Fruit fly (Drosophila melanogaster) whole organism, embryonic: ENCODE data around the gene CG6847.

Source experiments
- Asciz ChIP-seq: fragments of 200-800 bp; sonication (Bioruptor generic); optimal IDR thresholded peaks from 2 replicates; lab custom pipeline; 2017; ENCODE audit warnings: missing biosample characterization, mild to moderate bottlenecking, missing genetic modification characterization, missing genetic modification reagents
- C15 ChIP-seq: fragments of 200-800 bp; sonication (Bioruptor generic); IDR thresholded peaks from 3 replicates; pipeline ENCODE4 v1.3.6; 2022; ENCODE audit warnings: missing biosample characterization, missing genetic modification characterization
- CG10654 ChIP-seq: fragments of 200-800 bp; sonication (Bioruptor generic); optimal IDR thresholded peaks from 2 replicates; lab custom pipeline; 2016; ENCODE audit warnings: missing biosample characterization, missing genetic modification characterization
- CG11398 ChIP-seq: fragments of 200-800 bp; sonication (Bioruptor generic); optimal IDR thresholded peaks from 2 replicates; lab custom pipeline; 2016; ENCODE audit warnings: missing biosample characterization, missing genetic modification characterization
- CG18011 ChIP-seq: fragments of 200-800 bp; sonication (Bioruptor generic); optimal IDR thresholded peaks from 2 replicates; lab custom pipeline; 2017; ENCODE audit warnings: missing biosample characterization, missing genetic modification characterization, mild to moderate bottlenecking, moderate library complexity, missing genotype
- CG2678 ChIP-seq: fragments of 200-800 bp; sonication (Bioruptor generic); optimal IDR thresholded peaks from 3 replicates; lab custom pipeline; 2019; ENCODE audit warnings: missing biosample characterization, mild to moderate bottlenecking, missing genetic modification characterization, moderate library complexity
- CG30403 ChIP-seq: fragments of 200-800 bp; sonication (Bioruptor generic); optimal IDR thresholded peaks from 3 replicates; lab custom pipeline; 2016; ENCODE audit warnings: missing biosample characterization, missing genetic modification characterization
- CG3065 ChIP-seq: fragments of 200-800 bp; sonication (Bioruptor generic); optimal IDR thresholded peaks from 2 replicates; lab custom pipeline; 2016; ENCODE audit warnings: missing biosample characterization, missing genetic modification characterization
- CG31224 ChIP-seq: fragments of 200-800 bp; sonication (Bioruptor generic); IDR thresholded peaks from 2 replicates; pipeline ENCODE4 v1.3.6; 2022; ENCODE audit warnings: missing biosample characterization, missing genetic modification characterization
- CG3163 ChIP-seq: fragments of 200-800 bp; sonication (Bioruptor generic); optimal IDR thresholded peaks from 3 replicates; lab custom pipeline; 2016; ENCODE audit warnings: missing biosample characterization, missing genetic modification characterization
- CG4404 ChIP-seq: fragments of 200-800 bp; sonication (Bioruptor generic); IDR thresholded peaks from 2 replicates; pipeline ENCODE4 v1.3.6; 2022; ENCODE audit warnings: missing biosample characterization, missing genetic modification characterization
- CG5953 ChIP-seq: fragments of 200-800 bp; sonication (Bioruptor generic); IDR thresholded peaks from 2 replicates; pipeline ENCODE4 v1.3.6; 2022; ENCODE audit warnings: missing biosample characterization, missing genetic modification characterization
- Chrac-16 ChIP-seq: fragments of 200-800 bp; sonication (Bioruptor generic); optimal IDR thresholded peaks from 3 replicates; lab custom pipeline; 2016; ENCODE audit warnings: missing biosample characterization, missing genetic modification characterization
- Fer3 ChIP-seq: fragments of 200-800 bp; sonication (Bioruptor generic); optimal IDR thresholded peaks from 2 replicates; lab custom pipeline; 2018; ENCODE audit warnings: missing biosample characterization, mild to moderate bottlenecking, missing genetic modification characterization, moderate library complexity
- Jarid2 ChIP-seq: fragments of 200-800 bp; sonication (Bioruptor generic); optimal IDR thresholded peaks from 3 replicates; lab custom pipeline; 2017; ENCODE audit warnings: mild to moderate bottlenecking, missing biosample characterization, missing genetic modification reagents, missing genetic modification characterization
- NC2α ChIP-seq: fragments of 200-800 bp; sonication (Bioruptor generic); optimal IDR thresholded peaks from 2 replicates; lab custom pipeline; 2016; ENCODE audit warnings: missing biosample characterization, missing genetic modification characterization
- Nf-YB ChIP-seq: fragments of 200-800 bp; sonication (Bioruptor generic); optimal IDR thresholded peaks from 3 replicates; lab custom pipeline; 2019; ENCODE audit warnings: missing biosample characterization, mild to moderate bottlenecking, missing genetic modification characterization, moderate library complexity
- Rfx ChIP-seq: fragments of 200-800 bp; sonication (Bioruptor generic); IDR thresholded peaks from 2 replicates; pipeline ENCODE4 v1.3.6; 2022; ENCODE audit warnings: missing biosample characterization, missing genetic modification characterization
- Ssrp ChIP-seq: fragments of 200-800 bp; sonication (Bioruptor generic); optimal IDR thresholded peaks from 2 replicates; lab custom pipeline; 2018; ENCODE audit warnings: missing biosample characterization, mild to moderate bottlenecking, missing genetic modification characterization, moderate library complexity
- TFAM ChIP-seq: fragments of 200-800 bp; sonication (Bioruptor generic); optimal IDR thresholded peaks from 2 replicates; lab custom pipeline; 2017; ENCODE audit warnings: missing biosample characterization, missing genetic modification characterization, inconsistent platforms
- ara ChIP-seq: fragments of 200-800 bp; sonication (Bioruptor generic); IDR thresholded peaks from 2 replicates; pipeline ENCODE4 v1.3.6; 2022; ENCODE audit warnings: missing biosample characterization, missing genetic modification characterization
- cas ChIP-seq: fragments of 200-800 bp; sonication (Bioruptor generic); IDR thresholded peaks from 2 replicates; pipeline ENCODE4 v1.3.6; 2022; ENCODE audit warnings: missing biosample characterization, missing genetic modification characterization
- ems ChIP-seq: fragments of 200-800 bp; sonication (Bioruptor generic); optimal IDR thresholded peaks from 3 replicates; lab custom pipeline; 2016; ENCODE audit warnings: missing biosample characterization, missing genetic modification characterization
- eve ChIP-seq, 2 experiments: fragments of >200 bp; optimal IDR thresholded peaks; 2 replicates each; lab custom pipeline; 2017; ENCODE audit warnings: missing biosample characterization in 2 of 2, missing genetic modification characterization in 2 of 2
- eyg ChIP-seq: fragments of 200-800 bp; sonication (Bioruptor generic); optimal IDR thresholded peaks from 3 replicates; lab custom pipeline; 2016; ENCODE audit warnings: missing biosample characterization, missing genetic modification characterization
- fd3F ChIP-seq: fragments of 200-800 bp; sonication (Bioruptor generic); optimal IDR thresholded peaks from 2 replicates; lab custom pipeline; 2018; ENCODE audit warnings: missing biosample characterization, mild to moderate bottlenecking, missing genetic modification characterization, moderate library complexity
- fd64A ChIP-seq: fragments of 200-800 bp; sonication (Bioruptor generic); optimal IDR thresholded peaks from 3 replicates; lab custom pipeline; 2018; ENCODE audit warnings: missing biosample characterization, mild to moderate bottlenecking, missing genetic modification characterization
- grn ChIP-seq: fragments of 200-800 bp; sonication (Bioruptor generic); optimal IDR thresholded peaks from 3 replicates; lab custom pipeline; 2017; ENCODE audit warnings: missing biosample characterization, missing genetic modification characterization
- ham ChIP-seq: fragments of 200-800 bp; sonication (Bioruptor generic); IDR thresholded peaks from 2 replicates; pipeline ENCODE4 v1.3.6; 2022; ENCODE audit warnings: missing biosample characterization, missing genetic modification characterization
- hb ChIP-seq: fragments of 200-800 bp; sonication (Bioruptor generic); IDR thresholded peaks from 3 replicates; pipeline ENCODE4 v1.3.6; 2022; ENCODE audit warnings: missing biosample characterization, missing genetic modification characterization; ENCODE audit not compliant: partially characterized antibody
- hth ChIP-seq: fragments of >200 bp; optimal IDR thresholded peaks from 2 replicates; lab custom pipeline; 2017; ENCODE audit warnings: inconsistent platforms
- insv ChIP-seq, 2 experiments: fragments of 200-800 bp; sonication (Bioruptor generic); optimal IDR thresholded peaks; 3 replicates each; lab custom pipeline; 2016 to 2018; ENCODE audit warnings: missing biosample characterization in 2 of 2, missing genetic modification characterization in 2 of 2
- kay ChIP-seq: fragments of 200-800 bp; sonication (Bioruptor generic); optimal IDR thresholded peaks from 2 replicates; lab custom pipeline; 2016; ENCODE audit warnings: missing biosample characterization, missing genetic modification characterization
- lab ChIP-seq: fragments of 200-800 bp; sonication (Bioruptor generic); optimal IDR thresholded peaks from 3 replicates; lab custom pipeline; 2017; ENCODE audit warnings: missing biosample characterization, missing genetic modification characterization, mild to moderate bottlenecking, moderate library complexity, missing genetic modification reagents
- lbe ChIP-seq: fragments of 200-800 bp; sonication (Bioruptor generic); optimal IDR thresholded peaks from 2 replicates; lab custom pipeline; 2016; ENCODE audit warnings: missing biosample characterization, mild to moderate bottlenecking, missing genetic modification characterization
- mam ChIP-seq: fragments of 200-800 bp; sonication (Bioruptor generic); optimal IDR thresholded peaks from 3 replicates; lab custom pipeline; 2016; ENCODE audit warnings: missing biosample characterization, missing genetic modification characterization
- nau ChIP-seq: fragments of 200-800 bp; sonication (Bioruptor generic); optimal IDR thresholded peaks from 3 replicates; lab custom pipeline; 2017; ENCODE audit warnings: missing biosample characterization, mild to moderate bottlenecking, missing genetic modification characterization, missing genetic modification reagents
- pb ChIP-seq: fragments of 200-800 bp; sonication (Bioruptor generic); optimal IDR thresholded peaks from 3 replicates; lab custom pipeline; 2016; ENCODE audit warnings: missing biosample characterization, missing genetic modification characterization
- pfk ChIP-seq: fragments of 200-800 bp; sonication (Bioruptor generic); optimal IDR thresholded peaks from 2 replicates; lab custom pipeline; 2018; ENCODE audit warnings: missing biosample characterization, mild to moderate bottlenecking, missing genetic modification characterization, moderate library complexity
- pita ChIP-seq: fragments of 200-800 bp; sonication (Bioruptor generic); optimal IDR thresholded peaks from 2 replicates; lab custom pipeline; 2017; ENCODE audit warnings: missing biosample characterization, mild to moderate bottlenecking, missing genetic modification characterization
- pros ChIP-seq: fragments of 200-800 bp; sonication (Bioruptor generic); optimal IDR thresholded peaks from 3 replicates; lab custom pipeline; 2019; ENCODE audit warnings: missing biosample characterization, mild to moderate bottlenecking, missing genetic modification characterization, moderate library complexity
- ro ChIP-seq: fragments of 200-800 bp; sonication (Bioruptor generic); IDR thresholded peaks from 2 replicates; pipeline ENCODE4 v1.3.6; 2022; ENCODE audit warnings: missing biosample characterization, missing genetic modification characterization
- sc ChIP-seq, 3 experiments: fragments of >200 bp in 2 of 3; fragments of 200-800 bp in 1 of 3; sonication (Bioruptor generic) in 1 of 3; optimal IDR thresholded peaks; 2 replicates in 2 of 3; 3 replicates in 1 of 3; lab custom pipeline; 2017; ENCODE audit warnings: mild to moderate bottlenecking in 1 of 3, missing biosample characterization in 1 of 3, missing genetic modification characterization in 1 of 3, missing genetic modification reagents in 1 of 3
- shn ChIP-seq: fragments of 200-800 bp; sonication (Bioruptor generic); optimal IDR thresholded peaks from 3 replicates; lab custom pipeline; 2016; ENCODE audit warnings: missing biosample characterization, missing genetic modification characterization
- sima ChIP-seq: fragments of 200-800 bp; sonication (Bioruptor generic); optimal IDR thresholded peaks from 2 replicates; lab custom pipeline; 2016; ENCODE audit warnings: missing biosample characterization, missing genetic modification characterization
- sna ChIP-seq: fragments of 200-800 bp; sonication (Bioruptor generic); IDR thresholded peaks from 2 replicates; pipeline ENCODE4 v1.3.6; 2022; ENCODE audit warnings: missing biosample characterization, missing genetic modification characterization; ENCODE audit not compliant: partially characterized antibody
- ssp ChIP-seq: fragments of 200-800 bp; sonication (Bioruptor generic); IDR thresholded peaks from 2 replicates; pipeline ENCODE4 v1.3.6; 2022; ENCODE audit warnings: missing biosample characterization, missing genetic modification characterization
- sug ChIP-seq: fragments of 200-800 bp; optimal IDR thresholded peaks from 2 replicates; lab custom pipeline; 2019; ENCODE audit warnings: missing biosample characterization, mild to moderate bottlenecking, missing genetic modification characterization, moderate library complexity
- tna ChIP-seq: fragments of 200-800 bp; sonication (Bioruptor generic); IDR thresholded peaks from 2 replicates; pipeline ENCODE4 v1.3.6; 2022; ENCODE audit warnings: missing biosample characterization, missing genetic modification characterization; ENCODE audit not compliant: partially characterized antibody
- zf30C ChIP-seq: fragments of 200-800 bp; sonication (Bioruptor generic); optimal IDR thresholded peaks from 3 replicates; lab custom pipeline; 2018; ENCODE audit warnings: missing biosample characterization, mild to moderate bottlenecking, missing genetic modification characterization

Gene CG6847

dm6 chrX:17880269-17880889 lies 30.9 kb upstream of the CG6847 start (continued):
- TF ChIP-seq shn (GFP tag; lab: Kevin White, UChicago): peak; percentile 89
- peak; percentile 95 for TF ChIP-seq lbe (GFP tag; lab: Kevin White, UChicago)
- no peak for TF ChIP-seq sna (GFP tag; lab: Robert Waterston, UW)
- TF ChIP-seq Nf-YB (GFP tag; lab: Kevin White, UChicago): peak; percentile 78
- peak; percentile 83 for TF ChIP-seq grn (GFP tag; lab: Kevin White, UChicago)
- peak; percentile 92 for TF ChIP-seq sug (tag; lab: Kevin White, UChicago)
- TF ChIP-seq Fer3 (tag; lab: Kevin White, UChicago): peak; percentile 95
- no peak for TF ChIP-seq pita (GFP tag; lab: Kevin White, UChicago)
- peak; percentile 88 for TF ChIP-seq pb (GFP tag; lab: Kevin White, UChicago)
- peak; percentile 89 for TF ChIP-seq eyg (GFP tag; lab: Kevin White, UChicago)
- no peak for TF ChIP-seq TFAM (GFP tag; lab: Kevin White, UChicago)
- no peak for TF ChIP-seq hb (GFP tag; lab: Robert Waterston, UW)
- TF ChIP-seq CG3163: peak; percentile 72
- TF ChIP-seq insv (GFP tag; optimal IDR thresholded peaks at IDR 0.05; lab: Kevin White, UChicago): peak in 1 of 2 experiments; percentile 54
- TF ChIP-seq CG11398: peak; percentile 87
- peak; percentile 96 for TF ChIP-seq CG30403
- peak; percentile 85 for TF ChIP-seq CG10654 (GFP tag; lab: Kevin White, UChicago)
- no peak for TF ChIP-seq zf30C (GFP tag; lab: Kevin White, UChicago)
- TF ChIP-seq ssp (GFP tag; lab: Robert Waterston, UW): peak; percentile 86
- peak; percentile 56 for TF ChIP-seq Jarid2
- TF ChIP-seq Ssrp (tag; lab: Kevin White, UChicago): peak; percentile 92
- TF ChIP-seq CG4404 (GFP tag; lab: Robert Waterston, UW): peak; percentile 90
- TF ChIP-seq CG31224 (GFP tag; lab: Robert Waterston, UW): peak; percentile 87
- no peak for TF ChIP-seq tna (GFP tag; lab: Robert Waterston, UW)
- TF ChIP-seq ara (GFP tag; lab: Robert Waterston, UW): peak; percentile 94
- peak; percentile 96 for TF ChIP-seq ems (GFP tag; lab: Kevin White, UChicago)
- peak; percentile 90 for TF ChIP-seq ham (GFP tag; lab: Robert Waterston, UW)
- TF ChIP-seq mam (GFP tag; lab: Kevin White, UChicago): peak; percentile 98
- peak; percentile 7 for TF ChIP-seq pfk (GFP tag; lab: Kevin White, UChicago)
- TF ChIP-seq C15 (GFP tag; lab: Robert Waterston, UW): peak; percentile 90
- peak; percentile 93 for TF ChIP-seq CG5953 (GFP tag; lab: Robert Waterston, UW)
- peak; percentile 98 for TF ChIP-seq Rfx (GFP tag; lab: Robert Waterston, UW)
- peak; percentile 88 for TF ChIP-seq NC2α (GFP tag; lab: Kevin White, UChicago)
- TF ChIP-seq Asciz (GFP tag; lab: Kevin White, UChicago): peak; percentile 83
- TF ChIP-seq hth (lab: Kevin White, UChicago): no peak
- peak; percentile 89 for TF ChIP-seq nau (GFP tag; lab: Kevin White, UChicago)
- peak; percentile 82 for TF ChIP-seq CG18011
- TF ChIP-seq cas (GFP tag; lab: Robert Waterston, UW): peak; percentile 88
- peak; percentile 92 for TF ChIP-seq ro
- TF ChIP-seq CG3065: peak; percentile 87
- peak in 1 of 2 experiments; percentile 89 for TF ChIP-seq eve (GFP tag; optimal IDR thresholded peaks at IDR 0.05; lab: Kevin White, UChicago)
- peak; percentile 92 for TF ChIP-seq kay (GFP tag; lab: Kevin White, UChicago)
- TF ChIP-seq lab (GFP tag; lab: Kevin White, UChicago): peak; percentile 94
- TF ChIP-seq fd3F: peak; percentile 91
- TF ChIP-seq sima (GFP tag; lab: Kevin White, UChicago): peak; percentile 79
- TF ChIP-seq CG2678 (tag; lab: Kevin White, UChicago): peak; percentile 96
- TF ChIP-seq pros (GFP tag; lab: Kevin White, UChicago): peak; percentile 58
- TF ChIP-seq fd64A: peak; percentile 90
- TF ChIP-seq Chrac-16: peak; percentile 96
- no peak for TF ChIP-seq sc (optimal IDR thresholded peaks at IDR 0.05; lab: Kevin White, UChicago)
- peak; percentile 88 for TF ChIP-seq sc (GFP tag; optimal IDR thresholded peaks at IDR 0.05; lab: Kevin White, UChicago)
